Worm (Caenorhabditis elegans) whole organism, early embryonic: ENCODE results near the gene W01B6.6.

Experiments used
- ama-1 ChIP-seq: fragments of 150-350 bp; optimal IDR thresholded peaks from 2 replicates; lab custom pipeline; 2014
- ceh-13 ChIP-seq: fragments of 200-800 bp; sonication (Bioruptor generic); optimal IDR thresholded peaks from 2 replicates; lab custom pipeline; 2018; ENCODE audit warnings: mild to moderate bottlenecking, missing genetic modification characterization, missing compliant biosample characterization
- ceh-36 ChIP-seq: sonication (generic microtip); optimal IDR thresholded peaks from 2 replicates; lab custom pipeline; 2016; ENCODE audit warnings: missing genetic modification characterization, inconsistent platforms, missing compliant biosample characterization
- ets-7 ChIP-seq: sonication (generic microtip); optimal IDR thresholded peaks from 2 replicates; lab custom pipeline; 2016; ENCODE audit warnings: missing genotype, missing genetic modification characterization, missing compliant biosample characterization
- flt-1 ChIP-seq: fragments of 200-800 bp; sonication (Bioruptor generic); IDR thresholded peaks from 2 replicates; pipeline ENCODE4 v1.3.6; 2022; ENCODE audit warnings: missing genetic modification characterization, missing compliant biosample characterization
- hmbx-1 ChIP-seq: sonication (generic microtip); optimal IDR thresholded peaks from 2 replicates; lab custom pipeline; 2016; ENCODE audit warnings: mild to moderate bottlenecking, missing genetic modification characterization, missing compliant biosample characterization
- hmg-4 ChIP-seq: fragments of 200-800 bp; sonication (Bioruptor generic); optimal IDR thresholded peaks from 2 replicates; lab custom pipeline; 2018; ENCODE audit warnings: mild to moderate bottlenecking, missing genetic modification characterization, missing compliant biosample characterization
- hnd-1 ChIP-seq: sonication (generic microtip); optimal IDR thresholded peaks from 2 replicates; lab custom pipeline; 2016; ENCODE audit warnings: missing genetic modification characterization, missing compliant biosample characterization
- scrt-1 ChIP-seq: fragments of 200-800 bp; sonication (Bioruptor generic); IDR thresholded peaks from 2 replicates; pipeline ENCODE4 v1.3.6; 2022; ENCODE audit warnings: missing genetic modification characterization, missing compliant biosample characterization
- sea-1 ChIP-seq: fragments of 200-800 bp; sonication (Bioruptor generic); conservative IDR thresholded peaks from 2 replicates; pipeline ENCODE4 v1.3.6; 2022; ENCODE audit warnings: missing genetic modification characterization, missing compliant biosample characterization
- tbx-37 ChIP-seq: fragments of 200-800 bp; sonication (Bioruptor generic); conservative IDR thresholded peaks from 2 replicates; pipeline ENCODE4 v1.3.6; 2022; ENCODE audit warnings: missing genetic modification reagents, missing genetic modification characterization, missing compliant biosample characterization

ce11 chrIV:10129957-10130356 lies 49.0 kb downstream of the W01B6.6 start, which contains the start of gene glt-3:
- TF ChIP-seq hmbx-1 (tag; lab: Kevin White, UChicago) (no peak), flt-1 (GFP tag; lab: Robert Waterston, UW) (no peak), ama-1 (no peak), sea-1 (no peak), hmg-4 (GFP tag; lab: Kevin White, UChicago) (no peak), ceh-13 (GFP tag; lab: Kevin White, UChicago) (no peak), ceh-36 (tag; lab: Kevin White, UChicago) (no peak), scrt-1 (no peak), ets-7 (no peak), hnd-1 (no peak), tbx-37 (GFP tag; lab: Robert Waterston, UW) (no peak)
